Worm (Caenorhabditis elegans) whole organism, L1 larva: ENCODE data around the gene pus-1.
A peak's percentile ranks its signal among the peaks of the same experiment; 100 is the strongest.

ENCODE experiments used
- aly-2 ChIP-seq: fragments of 150-350 bp; optimal IDR thresholded peaks from 2 replicates; lab custom pipeline; 2014; ENCODE audit warnings: missing biosample characterization, missing genetic modification characterization
- blmp-1 ChIP-seq: fragments of 150-350 bp; optimal IDR thresholded peaks from 2 replicates; lab custom pipeline; 2014; ENCODE audit warnings: missing biosample characterization, missing genetic modification characterization
- ceh-63 ChIP-seq: fragments of 200-800 bp; sonication (Bioruptor generic); optimal IDR thresholded peaks from 2 replicates; lab custom pipeline; 2018; ENCODE audit warnings: mild to moderate bottlenecking, missing genetic modification characterization, missing compliant biosample characterization
- ceh-8 ChIP-seq: fragments of 200-800 bp; sonication (Bioruptor generic); optimal IDR thresholded peaks from 2 replicates; lab custom pipeline; 2018; ENCODE audit warnings: mild to moderate bottlenecking, missing genetic modification characterization, moderate library complexity, missing compliant biosample characterization
- ceh-88 ChIP-seq: fragments of 200-800 bp; sonication (Bioruptor generic); IDR thresholded peaks from 2 replicates; pipeline ENCODE4 v1.3.6; 2022; ENCODE audit warnings: missing genetic modification characterization, missing compliant biosample characterization
- ces-1 ChIP-seq: fragments of 150-350 bp; optimal IDR thresholded peaks from 2 replicates; lab custom pipeline; 2014; ENCODE audit warnings: missing biosample characterization, missing genetic modification reagents, missing genetic modification characterization
- efl-3 ChIP-seq: fragments of 200-800 bp; sonication (Bioruptor generic); optimal IDR thresholded peaks from 2 replicates; lab custom pipeline; 2018; ENCODE audit warnings: mild to moderate bottlenecking, missing genetic modification characterization, missing compliant biosample characterization
- egl-13 ChIP-seq: sonication (generic microtip); optimal IDR thresholded peaks from 2 replicates; lab custom pipeline; 2016; ENCODE audit warnings: missing genotype, missing genetic modification reagents, missing genetic modification characterization, missing compliant biosample characterization
- egl-27 ChIP-seq, 2 experiments: fragments of 150-350 bp in 1 of 2; sonication (generic microtip); optimal IDR thresholded peaks; 3 replicates each; lab custom pipeline; 2017 to 2018; ENCODE audit warnings: missing biosample characterization in 2 of 2, missing genetic modification characterization in 2 of 2, missing genetic modification reagents in 2 of 2
- elt-2 ChIP-seq: sonication (generic microtip); optimal IDR thresholded peaks from 2 replicates; lab custom pipeline; 2016; ENCODE audit warnings: missing genetic modification characterization, mild to moderate bottlenecking, inconsistent platforms, missing compliant biosample characterization, missing genetic modification reagents
- elt-3 ChIP-seq, 6 experiments: fragments of 150-350 bp in 1 of 6; sonication (generic microtip); optimal IDR thresholded peaks; 2 replicates each; lab custom pipeline; 2017 to 2018; ENCODE audit warnings: missing biosample characterization in 6 of 6, missing genetic modification characterization in 6 of 6, inconsistent platforms in 1 of 6
- fkh-8 ChIP-seq: sonication (generic microtip); optimal IDR thresholded peaks from 2 replicates; lab custom pipeline; 2016; ENCODE audit warnings: mild to moderate bottlenecking, missing genetic modification characterization, missing compliant biosample characterization
- hlh-17 ChIP-seq: fragments of 200-800 bp; sonication (Bioruptor generic); optimal IDR thresholded peaks from 2 replicates; lab custom pipeline; 2018; ENCODE audit warnings: missing genetic modification characterization, mild to moderate bottlenecking, missing compliant biosample characterization, moderate library complexity, borderline replicate concordance
- irx-1 ChIP-seq: sonication (generic microtip); optimal IDR thresholded peaks from 2 replicates; lab custom pipeline; 2016; ENCODE audit warnings: missing genetic modification characterization, missing compliant biosample characterization
- isw-1 ChIP-seq: fragments of 200-800 bp; sonication (Bioruptor generic); IDR thresholded peaks from 2 replicates; pipeline ENCODE4 v1.3.6; 2022; ENCODE audit warnings: missing genetic modification characterization, missing compliant biosample characterization
- lin-14 ChIP-seq: fragments of 200-800 bp; sonication (Bioruptor generic); optimal IDR thresholded peaks from 2 replicates; lab custom pipeline; 2018; ENCODE audit warnings: mild to moderate bottlenecking, missing genetic modification characterization, moderate library complexity, missing compliant biosample characterization
- lin-15B ChIP-seq: fragments of 150-350 bp; sonication (generic microtip); optimal IDR thresholded peaks from 3 replicates; lab custom pipeline; 2014; ENCODE audit warnings: missing biosample characterization, missing genetic modification characterization
- lin-35 ChIP-seq, 2 experiments: fragments of 150-350 bp; optimal IDR thresholded peaks; 2 replicates each; lab custom pipeline; 2014; ENCODE audit warnings: missing biosample characterization in 2 of 2, missing genetic modification characterization in 2 of 2, missing genetic modification reagents in 2 of 2
- lir-3 ChIP-seq: sonication (generic microtip); optimal IDR thresholded peaks from 2 replicates; lab custom pipeline; 2016; ENCODE audit warnings: mild to moderate bottlenecking, missing genetic modification characterization, moderate library complexity, missing compliant biosample characterization; ENCODE audit not compliant: poor library complexity
- lsy-2 ChIP-seq, 2 experiments: fragments of 150-350 bp; optimal IDR thresholded peaks; 2 replicates each; lab custom pipeline; 2014; ENCODE audit warnings: missing biosample characterization in 2 of 2, missing genetic modification characterization in 2 of 2
- mdl-1 ChIP-seq, 2 experiments: fragments of 150-350 bp; optimal IDR thresholded peaks; 2 replicates each; lab custom pipeline; 2014 to 2017; ENCODE audit warnings: missing biosample characterization in 2 of 2, missing genetic modification characterization in 2 of 2, inconsistent platforms in 1 of 2
- nhr-19 ChIP-seq: fragments of 200-800 bp; sonication (Bioruptor generic); conservative IDR thresholded peaks from 2 replicates; pipeline ENCODE4 v1.3.6; 2022; ENCODE audit warnings: missing genetic modification characterization, missing compliant biosample characterization
- nhr-20 ChIP-seq: sonication (generic microtip); optimal IDR thresholded peaks from 2 replicates; lab custom pipeline; 2016; ENCODE audit warnings: mild to moderate bottlenecking, missing genetic modification characterization, missing compliant biosample characterization
- nhr-47 ChIP-seq: sonication (generic microtip); optimal IDR thresholded peaks from 2 replicates; lab custom pipeline; 2016; ENCODE audit warnings: mild to moderate bottlenecking, missing genetic modification characterization, moderate library complexity, missing compliant biosample characterization
- nhr-71 ChIP-seq: sonication (generic microtip); optimal IDR thresholded peaks from 2 replicates; lab custom pipeline; 2016; ENCODE audit warnings: mild to moderate bottlenecking, missing genetic modification characterization, moderate library complexity, missing compliant biosample characterization
- nhr-76 ChIP-seq: sonication (generic microtip); optimal IDR thresholded peaks from 2 replicates; lab custom pipeline; 2017; ENCODE audit warnings: missing biosample characterization, missing genetic modification characterization
- nhr-85 ChIP-seq: sonication (generic microtip); peaks from one replicate; lab custom pipeline; 2016; ENCODE audit warnings: missing genetic modification characterization, inconsistent platforms, missing compliant biosample characterization
- nhr-90 ChIP-seq: sonication (generic microtip); optimal IDR thresholded peaks from 2 replicates; lab custom pipeline; 2016; ENCODE audit warnings: mild to moderate bottlenecking, missing genetic modification characterization, missing compliant biosample characterization; ENCODE audit not compliant: poor library complexity
- pag-3 ChIP-seq: sonication (generic microtip); optimal IDR thresholded peaks from 2 replicates; lab custom pipeline; 2017; ENCODE audit warnings: missing genetic modification characterization, mild to moderate bottlenecking, missing compliant biosample characterization, antibody characterized with exemption, borderline replicate concordance; ENCODE audit not compliant: insufficient read depth
- pqm-1 ChIP-seq: sonication (generic microtip); optimal IDR thresholded peaks from 3 replicates; lab custom pipeline; 2017; ENCODE audit warnings: missing biosample characterization, missing genetic modification characterization
- rnt-1 ChIP-seq: sonication (generic microtip); optimal IDR thresholded peaks from 2 replicates; lab custom pipeline; 2016; ENCODE audit warnings: mild to moderate bottlenecking, missing genetic modification characterization, moderate library complexity, missing compliant biosample characterization
- snu-23 ChIP-seq: sonication (generic microtip); optimal IDR thresholded peaks from 2 replicates; lab custom pipeline; 2016; ENCODE audit warnings: missing genetic modification characterization, missing compliant biosample characterization
- sptf-1 ChIP-seq: fragments of 150-350 bp; optimal IDR thresholded peaks from 2 replicates; lab custom pipeline; 2014; ENCODE audit warnings: missing biosample characterization, missing genetic modification characterization
- tbx-2 ChIP-seq: sonication (generic microtip); optimal IDR thresholded peaks from 2 replicates; lab custom pipeline; 2016; ENCODE audit warnings: missing genetic modification characterization, missing compliant biosample characterization
- unc-130 ChIP-seq: fragments of 150-350 bp; optimal IDR thresholded peaks from 2 replicates; lab custom pipeline; 2017; ENCODE audit warnings: missing biosample characterization, missing genetic modification characterization, inconsistent platforms
- unc-30 ChIP-seq: sonication (generic microtip); optimal IDR thresholded peaks from 2 replicates; lab custom pipeline; 2017; ENCODE audit warnings: missing biosample characterization, missing genetic modification characterization
- unc-62 ChIP-seq: fragments of 150-350 bp; optimal IDR thresholded peaks from 2 replicates; lab custom pipeline; 2014; ENCODE audit warnings: missing biosample characterization, missing genetic modification reagents, missing genetic modification characterization
- unc-86 ChIP-seq: sonication (generic microtip); optimal IDR thresholded peaks from 2 replicates; lab custom pipeline; 2016; ENCODE audit warnings: missing genetic modification characterization, missing compliant biosample characterization
- unc-98 ChIP-seq: fragments of 200-800 bp; sonication (Bioruptor generic); IDR thresholded peaks from 2 replicates; pipeline ENCODE4 v1.3.6; 2022; ENCODE audit warnings: missing genetic modification characterization, missing compliant biosample characterization
- zip-4 ChIP-seq: fragments of 200-800 bp; sonication (Bioruptor generic); optimal IDR thresholded peaks from 2 replicates; lab custom pipeline; 2018; ENCODE audit warnings: mild to moderate bottlenecking, missing genetic modification characterization, moderate library complexity, missing compliant biosample characterization
- ztf-11 ChIP-seq, 2 experiments: sonication (generic microtip); optimal IDR thresholded peaks; 2 replicates each; lab custom pipeline; 2016 to 2017; ENCODE audit warnings: missing genetic modification characterization in 2 of 2, missing biosample characterization in 1 of 2, missing compliant biosample characterization in 1 of 2

Gene pus-1

DNA sequence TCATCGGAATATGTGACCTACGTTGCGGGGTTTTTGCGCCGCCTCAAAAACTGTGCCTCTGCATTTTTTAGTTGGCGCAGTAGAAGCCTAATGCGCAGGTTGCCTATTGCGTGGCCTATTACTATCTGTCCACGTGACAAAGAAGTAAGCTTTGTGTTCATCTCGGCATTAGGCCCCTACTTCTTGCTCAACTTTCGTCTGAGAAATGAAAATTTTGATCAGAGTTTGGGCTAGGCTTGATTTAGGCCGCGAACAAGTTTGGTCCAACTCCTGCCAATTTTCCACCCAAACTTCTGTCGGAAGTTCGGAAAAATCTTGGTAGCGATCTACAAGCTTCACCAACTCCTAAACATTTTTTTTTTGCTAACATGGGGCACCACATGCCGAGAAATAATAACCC is 12.8 kb downstream of the pus-1 start:
- TF ChIP-seq ces-1 (GFP tag; lab: Kevin White, UChicago) (no peak), lir-3 (no peak), nhr-85 (tag; lab: Kevin White, UChicago) (peak; percentile 42), efl-3 (GFP tag; lab: Kevin White, UChicago) (no peak)
- TF ChIP-seq, all 84 proteins: peak for 1

ce11 chrV:16780554-16780953 is 14.2 kb downstream of the pus-1 start:
- TF ChIP-seq rnt-1 (tag; lab: Kevin White, UChicago) (no peak), ceh-8 (GFP tag; lab: Kevin White, UChicago) (no peak), nhr-71 (tag; lab: Kevin White, UChicago) (peak; percentile 53), zip-4 (GFP tag; lab: Kevin White, UChicago) (no peak), nhr-20 (tag; lab: Kevin White, UChicago) (peak; percentile 44), lin-15B (no peak), unc-30 (no peak), nhr-76 (no peak), pqm-1 (tag; lab: Kevin White, UChicago) (no peak), snu-23 (GFP tag; lab: Kevin White, UChicago) (peak; percentile 14), ces-1 (GFP tag; lab: Kevin White, UChicago) (no peak), ceh-88 (no peak), nhr-47 (tag; lab: Kevin White, UChicago) (no peak), nhr-19 (GFP tag; lab: Robert Waterston, UW) (peak; percentile 11; the same call in 1 of the 2 replicates), sptf-1 (tag; lab: Kevin White, UChicago) (no peak), fkh-8 (tag; lab: Kevin White, UChicago) (no peak), aly-2 (tag; lab: Kevin White, UChicago) (no peak), lsy-2 (tag; optimal IDR thresholded peaks at IDR 0.05; lab: Kevin White, UChicago) (peak in 1 of 2 experiments; percentile 33), nhr-85 (tag; lab: Kevin White, UChicago) (peak; percentile 93), elt-3 (tag; optimal IDR thresholded peaks at IDR 0.05; lab: Kevin White, UChicago) (peak in 4 of 6 experiments; percentile 66 to 86 (median 71)), ztf-11 (tag; optimal IDR thresholded peaks at IDR 0.05; lab: Kevin White, UChicago) (no peak), unc-62 (GFP tag; lab: Kevin White, UChicago) (no peak), pag-3 (tag; lab: Kevin White, UChicago) (no peak), elt-2 (no peak), egl-13 (tag; lab: Kevin White, UChicago) (no peak), mdl-1 (tag; optimal IDR thresholded peaks at IDR 0.05; lab: Kevin White, UChicago) (peak in 1 of 2 experiments; percentile 41), tbx-2 (tag; lab: Kevin White, UChicago) (peak; percentile 6), hlh-17 (GFP tag; lab: Kevin White, UChicago) (no peak), blmp-1 (tag; lab: Kevin White, UChicago) (peak; percentile 76), lin-14 (peak; percentile 60), irx-1 (tag; lab: Kevin White, UChicago) (no peak), ceh-63 (GFP tag; lab: Kevin White, UChicago) (no peak), lin-35 (GFP tag; optimal IDR thresholded peaks at IDR 0.05; lab: Kevin White, UChicago) (peak in 1 of 2 experiments; percentile 25), nhr-90 (tag; lab: Kevin White, UChicago) (peak; percentile 39), isw-1 (GFP tag; lab: Robert Waterston, UW) (no peak), unc-98 (GFP tag; lab: Robert Waterston, UW) (no peak), egl-27 (tag; optimal IDR thresholded peaks at IDR 0.05; lab: Kevin White, UChicago) (no peak), unc-130 (peak; percentile 35), unc-86 (no peak)
